Fruit fly (Drosophila melanogaster) whole organism, embryonic: ENCODE results near the gene CG15390.
A peak's percentile ranks its signal among the peaks of the same experiment; 100 is the strongest.

ENCODE experiments used
- Bdp1 ChIP-seq: fragments of 200-800 bp; sonication (Bioruptor generic); optimal IDR thresholded peaks from 3 replicates; lab custom pipeline; 2016; ENCODE audit warnings: missing biosample characterization, missing genetic modification characterization
- BtbVII ChIP-seq: fragments of 200-800 bp; sonication (Bioruptor generic); optimal IDR thresholded peaks from 3 replicates; lab custom pipeline; 2017; ENCODE audit warnings: missing biosample characterization, mild to moderate bottlenecking, missing genetic modification characterization
- CG10543 ChIP-seq: fragments of 200-800 bp; sonication (Bioruptor generic); optimal IDR thresholded peaks from 3 replicates; lab custom pipeline; 2017; ENCODE audit warnings: missing biosample characterization, mild to moderate bottlenecking, missing genetic modification characterization, moderate library complexity
- CG11085 ChIP-seq: fragments of 200-800 bp; sonication (Bioruptor generic); IDR thresholded peaks from 2 replicates; pipeline ENCODE4 v1.3.6; 2022; ENCODE audit warnings: missing biosample characterization, missing genetic modification characterization
- CG11696 ChIP-seq: fragments of 200-800 bp; sonication (Bioruptor generic); IDR thresholded peaks from 2 replicates; pipeline ENCODE4 v1.3.6; 2022; ENCODE audit warnings: missing biosample characterization, missing genetic modification characterization
- CG12299 ChIP-seq: fragments of 200-800 bp; sonication (Bioruptor generic); optimal IDR thresholded peaks from 2 replicates; lab custom pipeline; 2018; ENCODE audit warnings: missing biosample characterization, mild to moderate bottlenecking, missing genetic modification characterization
- CG13287 ChIP-seq: fragments of 200-800 bp; sonication (Bioruptor generic); IDR thresholded peaks from 2 replicates; pipeline ENCODE4 v1.3.6; 2022; ENCODE audit warnings: missing biosample characterization, missing genetic modification characterization; ENCODE audit not compliant: partially characterized antibody
- CG15073 ChIP-seq: fragments of 200-800 bp; sonication (Bioruptor generic); optimal IDR thresholded peaks from 2 replicates; lab custom pipeline; 2016; ENCODE audit warnings: missing biosample characterization, missing genetic modification characterization
- CG15601 ChIP-seq: fragments of 200-800 bp; sonication (Bioruptor generic); optimal IDR thresholded peaks from 3 replicates; lab custom pipeline; 2019; ENCODE audit warnings: missing biosample characterization, mild to moderate bottlenecking, missing genetic modification characterization, moderate library complexity
- CG1602 ChIP-seq: fragments of 200-800 bp; sonication (Bioruptor generic); optimal IDR thresholded peaks from 3 replicates; lab custom pipeline; 2016; ENCODE audit warnings: missing biosample characterization, missing genetic modification characterization
- CG34422 ChIP-seq: fragments of 200-800 bp; sonication (Bioruptor generic); IDR thresholded peaks from 3 replicates; pipeline ENCODE4 v1.3.6; 2022; ENCODE audit warnings: missing biosample characterization, missing genetic modification characterization
- CG3847 ChIP-seq: fragments of 200-800 bp; sonication (Bioruptor generic); IDR thresholded peaks from 2 replicates; pipeline ENCODE4 v1.3.6; 2022; ENCODE audit warnings: missing biosample characterization, missing genetic modification characterization
- CG4360 ChIP-seq: fragments of 200-800 bp; sonication (Bioruptor generic); IDR thresholded peaks from 2 replicates; pipeline ENCODE4 v1.3.6; 2022; ENCODE audit warnings: missing biosample characterization, missing genetic modification characterization
- CG8089 ChIP-seq: fragments of 200-800 bp; sonication (Bioruptor generic); optimal IDR thresholded peaks from 3 replicates; lab custom pipeline; 2016; ENCODE audit warnings: missing biosample characterization, missing genetic modification characterization
- CkIIα-i1 ChIP-seq: fragments of 200-800 bp; sonication (Bioruptor generic); IDR thresholded peaks from 2 replicates; pipeline ENCODE4 v1.3.6; 2022; ENCODE audit warnings: missing biosample characterization, missing genetic modification characterization
- CoRest ChIP-seq: fragments of 200-800 bp; sonication (Bioruptor generic); optimal IDR thresholded peaks from 3 replicates; lab custom pipeline; 2018; ENCODE audit warnings: missing biosample characterization, mild to moderate bottlenecking, missing genetic modification characterization, moderate library complexity
- Dll ChIP-seq: fragments of 200-800 bp; sonication (Bioruptor generic); IDR thresholded peaks from 4 replicates; pipeline ENCODE4 v1.3.6; 2022; ENCODE audit warnings: missing biosample characterization, missing genetic modification characterization; ENCODE audit not compliant: partially characterized antibody
- HLH54F ChIP-seq: fragments of 200-800 bp; sonication (Bioruptor generic); optimal IDR thresholded peaks from 3 replicates; lab custom pipeline; 2016; ENCODE audit warnings: missing biosample characterization, missing genetic modification characterization
- Kr ChIP-seq: fragments of 200-800 bp; sonication (Bioruptor generic); optimal IDR thresholded peaks from 2 replicates; lab custom pipeline; 2017; ENCODE audit warnings: missing biosample characterization, mild to moderate bottlenecking, missing genetic modification characterization
- NK7.1 ChIP-seq: fragments of 200-800 bp; sonication (Bioruptor generic); optimal IDR thresholded peaks from 3 replicates; lab custom pipeline; 2016; ENCODE audit warnings: missing biosample characterization, missing genetic modification characterization
- Neu2 ChIP-seq: fragments of 200-800 bp; sonication (Bioruptor generic); optimal IDR thresholded peaks from 3 replicates; lab custom pipeline; 2016; ENCODE audit warnings: missing biosample characterization, missing genetic modification characterization, borderline replicate concordance
- Rx ChIP-seq: fragments of 200-800 bp; sonication (Bioruptor generic); IDR thresholded peaks from 2 replicates; pipeline ENCODE4 v1.3.6; 2022; ENCODE audit warnings: missing biosample characterization, missing genetic modification characterization
- Ssrp ChIP-seq: fragments of 200-800 bp; sonication (Bioruptor generic); optimal IDR thresholded peaks from 2 replicates; lab custom pipeline; 2018; ENCODE audit warnings: missing biosample characterization, mild to moderate bottlenecking, missing genetic modification characterization, moderate library complexity
- YL-1 ChIP-seq: fragments of 200-800 bp; sonication (Bioruptor generic); optimal IDR thresholded peaks from 3 replicates; lab custom pipeline; 2017; ENCODE audit warnings: missing biosample characterization, mild to moderate bottlenecking, missing genetic modification characterization
- ac ChIP-seq: fragments of 200-800 bp; sonication (Bioruptor generic); optimal IDR thresholded peaks from 3 replicates; lab custom pipeline; 2017; ENCODE audit warnings: missing biosample characterization, mild to moderate bottlenecking, missing genetic modification characterization
- bab2 ChIP-seq: fragments of 200-800 bp; sonication (Bioruptor generic); optimal IDR thresholded peaks from 2 replicates; lab custom pipeline; 2016; ENCODE audit warnings: missing biosample characterization, missing genetic modification characterization
- cas ChIP-seq: fragments of 200-800 bp; sonication (Bioruptor generic); IDR thresholded peaks from 2 replicates; pipeline ENCODE4 v1.3.6; 2022; ENCODE audit warnings: missing biosample characterization, missing genetic modification characterization
- dan ChIP-seq: fragments of 200-800 bp; sonication (Bioruptor generic); IDR thresholded peaks from 2 replicates; pipeline ENCODE4 v1.3.6; 2022; ENCODE audit warnings: missing biosample characterization, missing genetic modification characterization
- esg ChIP-seq: fragments of 200-800 bp; sonication (Bioruptor generic); conservative IDR thresholded peaks from 2 replicates; pipeline ENCODE4 v1.3.6; 2022; ENCODE audit warnings: missing biosample characterization, missing genetic modification characterization
- hbn ChIP-seq: fragments of 200-800 bp; sonication (Bioruptor generic); IDR thresholded peaks from 2 replicates; pipeline ENCODE4 v1.3.6; 2022; ENCODE audit warnings: missing biosample characterization, missing genetic modification characterization; ENCODE audit not compliant: partially characterized antibody
- kay ChIP-seq: fragments of 200-800 bp; sonication (Bioruptor generic); optimal IDR thresholded peaks from 2 replicates; lab custom pipeline; 2016; ENCODE audit warnings: missing biosample characterization, missing genetic modification characterization
- mam ChIP-seq: fragments of 200-800 bp; sonication (Bioruptor generic); optimal IDR thresholded peaks from 3 replicates; lab custom pipeline; 2016; ENCODE audit warnings: missing biosample characterization, missing genetic modification characterization
- nau ChIP-seq: fragments of 200-800 bp; sonication (Bioruptor generic); optimal IDR thresholded peaks from 3 replicates; lab custom pipeline; 2017; ENCODE audit warnings: missing biosample characterization, mild to moderate bottlenecking, missing genetic modification characterization, missing genetic modification reagents
- pita ChIP-seq: fragments of 200-800 bp; sonication (Bioruptor generic); optimal IDR thresholded peaks from 2 replicates; lab custom pipeline; 2017; ENCODE audit warnings: missing biosample characterization, mild to moderate bottlenecking, missing genetic modification characterization
- run ChIP-seq: fragments of 200-800 bp; sonication (Bioruptor generic); optimal IDR thresholded peaks from 3 replicates; lab custom pipeline; 2018; ENCODE audit warnings: missing biosample characterization, mild to moderate bottlenecking, missing genetic modification characterization
- sd ChIP-seq: fragments of 200-800 bp; sonication (Bioruptor generic); optimal IDR thresholded peaks from 3 replicates; lab custom pipeline; 2018; ENCODE audit warnings: missing biosample characterization, mild to moderate bottlenecking, missing genetic modification characterization, moderate library complexity
- tx ChIP-seq: fragments of 200-800 bp; sonication (Bioruptor generic); optimal IDR thresholded peaks from 2 replicates; lab custom pipeline; 2016; ENCODE audit warnings: missing biosample characterization, missing genetic modification characterization
- vvl ChIP-seq: fragments of 200-800 bp; sonication (Bioruptor generic); IDR thresholded peaks from 2 replicates; pipeline ENCODE4 v1.3.6; 2022; ENCODE audit warnings: missing biosample characterization, missing genetic modification characterization

Gene CG15390

dm6 chr2L:2382971-2383370 lies 8.5 kb downstream of the CG15390 start, which contains the start of gene PIG-Wa (continued):
- peak; percentile 18 for TF ChIP-seq CG15601
- no peak for TF ChIP-seq HLH54F (GFP tag; lab: Kevin White, UChicago)
- no peak for TF ChIP-seq dan
- TF ChIP-seq Rx (GFP tag; lab: Robert Waterston, UW): no peak
- TF ChIP-seq CG13287: peak; percentile 62
- TF ChIP-seq cas (GFP tag; lab: Robert Waterston, UW): no peak
- TF ChIP-seq YL-1 (GFP tag; lab: Kevin White, UChicago): peak; percentile 8
- TF ChIP-seq Neu2: no peak
- no peak for TF ChIP-seq CG8089 (GFP tag; lab: Kevin White, UChicago)
- TF ChIP-seq CoRest (tag; lab: Kevin White, UChicago): peak; percentile 13
- TF ChIP-seq CG11085 (GFP tag; lab: Robert Waterston, UW): no peak
- TF ChIP-seq Ssrp (tag; lab: Kevin White, UChicago): no peak
- no peak for TF ChIP-seq hbn (GFP tag; lab: Robert Waterston, UW)
- TF ChIP-seq sd (tag; lab: Kevin White, UChicago): peak; percentile 56

- no peak for TF ChIP-seq NK7.1 (GFP tag; lab: Kevin White, UChicago)
- TF ChIP-seq CG8089 (GFP tag; lab: Kevin White, UChicago): no peak
- TF ChIP-seq nau (GFP tag; lab: Kevin White, UChicago): no peak
- no peak for TF ChIP-seq CG10543
- TF ChIP-seq CG15073 (GFP tag; lab: Kevin White, UChicago): no peak
- TF ChIP-seq CG4360 (GFP tag; lab: Robert Waterston, UW): no peak
- TF ChIP-seq ac (GFP tag; lab: Kevin White, UChicago): no peak
Measured at dm6 chr2L:2385692-2386091, 11.2 kb downstream of the CG15390 start, which contains the start of gene CG3557. CG3557 (minus strand) TSS chr2L:2385792.

dm6 chr2L:2390589-2390988 lies 16.1 kb downstream of the CG15390 start, which contains the start of gene CG43750:
CG43750 (minus strand) TSS chr2L:2390689.
- TF ChIP-seq Dll (GFP tag; lab: Robert Waterston, UW) (no peak), mam (GFP tag; lab: Kevin White, UChicago) (no peak), CG3847 (GFP tag; lab: Robert Waterston, UW) (no peak), CG11696 (GFP tag; lab: Robert Waterston, UW) (no peak), BtbVII (GFP tag; lab: Kevin White, UChicago) (no peak), CG1602 (GFP tag; lab: Kevin White, UChicago) (no peak), Kr (GFP tag; lab: Kevin White, UChicago) (no peak), bab2 (GFP tag; lab: Kevin White, UChicago) (no peak), Bdp1 (no peak), run (tag; lab: Kevin White, UChicago) (no peak), YL-1 (GFP tag; lab: Kevin White, UChicago) (no peak), esg (GFP tag; lab: Robert Waterston, UW) (no peak), CG12299 (no peak), CkIIα-i1 (GFP tag; lab: Robert Waterston, UW) (no peak), CG34422 (GFP tag; lab: Robert Waterston, UW) (no peak), tx (GFP tag; lab: Kevin White, UChicago) (no peak), kay (GFP tag; lab: Kevin White, UChicago) (no peak), vvl (no peak), pita (GFP tag; lab: Kevin White, UChicago) (no peak)
